Worm (Caenorhabditis elegans): ENCODE measurements around the gene W09G12.10.

ce11 chrIV:1266138-1266537, 45.1 kb upstream of the W09G12.10 start:
- no peak for TF ChIP-seq efl-3 (GFP tag; optimal IDR thresholded peaks at IDR 0.05)
- TF ChIP-seq nhr-237 (tag; optimal IDR thresholded peaks at IDR 0.05), result no peak
- TF ChIP-seq elt-3 (tag; optimal IDR thresholded peaks at IDR 0.05), result no peak
- TF ChIP-seq ztf-4 (tag; optimal IDR thresholded peaks at IDR 0.05), result no peak
- no peak for TF ChIP-seq pag-3 (tag; optimal IDR thresholded peaks at IDR 0.05; ENCODE audit: borderline replicate concordance, insufficient read depth)
- TF ChIP-seq egl-13 (tag; optimal IDR thresholded peaks at IDR 0.05), result no peak
- no peak for TF ChIP-seq fkh-10 (GFP tag; optimal IDR thresholded peaks at IDR 0.05)
